Worm (Caenorhabditis elegans) whole organism, L1 larva: ENCODE data around the gene ceh-91.

Source experiments
- dsc-1 ChIP-seq: sonication (generic microtip); optimal IDR thresholded peaks from 2 replicates; lab custom pipeline; 2016; ENCODE audit warnings: mild to moderate bottlenecking, missing genetic modification characterization, missing compliant biosample characterization
- nhr-47 ChIP-seq: sonication (generic microtip); optimal IDR thresholded peaks from 2 replicates; lab custom pipeline; 2016; ENCODE audit warnings: mild to moderate bottlenecking, missing genetic modification characterization, moderate library complexity, missing compliant biosample characterization
- pax-3 ChIP-seq: fragments of 200-800 bp; sonication (Bioruptor generic); optimal IDR thresholded peaks from 2 replicates; lab custom pipeline; 2018; ENCODE audit warnings: mild to moderate bottlenecking, missing genetic modification characterization, moderate library complexity, missing compliant biosample characterization
- unc-98 ChIP-seq: fragments of 200-800 bp; sonication (Bioruptor generic); IDR thresholded peaks from 2 replicates; pipeline ENCODE4 v1.3.6; 2022; ENCODE audit warnings: missing genetic modification characterization, missing compliant biosample characterization

The ceh-91 gene

ce11 chrIII:11669008-11669407 is 52.5 kb downstream of the ceh-91 start:
- TF ChIP-seq dsc-1 (tag; lab: Kevin White, UChicago) (peak; percentile 99), pax-3 (peak; percentile 45), unc-98 (GFP tag; lab: Robert Waterston, UW) (no peak), nhr-47 (tag; lab: Kevin White, UChicago) (peak; percentile 14)
